Worm (Caenorhabditis elegans) whole organism, L4 larva: ENCODE results near the gene wdr-5.3.

Source experiments
- F10B5.3 ChIP-seq: sonication (generic microtip); optimal IDR thresholded peaks from 2 replicates; lab custom pipeline; 2016; ENCODE audit warnings: mild to moderate bottlenecking, missing genetic modification characterization, missing compliant biosample characterization
- F44E2.7 ChIP-seq: fragments of 200-800 bp; sonication (Bioruptor generic); IDR thresholded peaks from 2 replicates; pipeline ENCODE4 v2.1.2; 2022; ENCODE audit warnings: missing genetic modification characterization, missing compliant biosample characterization
- ZK337.2 ChIP-seq: fragments of 200-800 bp; sonication (Bioruptor generic); IDR thresholded peaks from 2 replicates; pipeline ENCODE4 v1.3.6; 2022; ENCODE audit warnings: missing genetic modification reagents, missing genetic modification characterization, missing compliant biosample characterization
- ZK546.5 ChIP-seq, 2 experiments: sonication (generic microtip); optimal IDR thresholded peaks; 2 replicates each; lab custom pipeline; 2017; ENCODE audit warnings: missing biosample characterization in 2 of 2, missing genetic modification characterization in 2 of 2
- aly-2 ChIP-seq: sonication (generic microtip); optimal IDR thresholded peaks from 2 replicates; lab custom pipeline; 2018; ENCODE audit warnings: missing biosample characterization, missing genetic modification characterization
- arid-1 ChIP-seq: fragments of 200-800 bp; sonication (Bioruptor generic); conservative IDR thresholded peaks from 2 replicates; pipeline ENCODE4 v1.3.6; 2022; ENCODE audit warnings: missing genetic modification reagents, missing genetic modification characterization, missing compliant biosample characterization
- ceh-28 ChIP-seq: fragments of 150-350 bp; optimal IDR thresholded peaks from 2 replicates; lab custom pipeline; 2014; ENCODE audit warnings: missing biosample characterization, missing genetic modification reagents, missing genetic modification characterization
- ceh-32 ChIP-seq: sonication (generic microtip); optimal IDR thresholded peaks from 2 replicates; lab custom pipeline; 2016; ENCODE audit warnings: mild to moderate bottlenecking, missing genetic modification characterization, missing compliant biosample characterization; ENCODE audit not compliant: poor library complexity
- ceh-62 ChIP-seq: sonication (generic microtip); optimal IDR thresholded peaks from 2 replicates; lab custom pipeline; 2017; ENCODE audit warnings: missing biosample characterization, missing genetic modification characterization
- ceh-82 ChIP-seq: sonication (generic microtip); optimal IDR thresholded peaks from 2 replicates; lab custom pipeline; 2017; ENCODE audit warnings: missing biosample characterization, missing genetic modification characterization
- ces-1 ChIP-seq: fragments of 150-350 bp; sonication (generic microtip); optimal IDR thresholded peaks from 4 replicates; lab custom pipeline; 2014; ENCODE audit warnings: missing biosample characterization, missing genetic modification reagents, missing genetic modification characterization
- dmd-6 ChIP-seq: fragments of 200-800 bp; sonication (Bioruptor generic); IDR thresholded peaks from 2 replicates; pipeline ENCODE4 v1.3.6; 2022; ENCODE audit warnings: missing genetic modification reagents, missing genetic modification characterization, missing compliant biosample characterization
- duxl-1 ChIP-seq: sonication (generic microtip); optimal IDR thresholded peaks from 2 replicates; lab custom pipeline; 2016; ENCODE audit warnings: mild to moderate bottlenecking, missing genetic modification characterization, moderate library complexity, missing compliant biosample characterization; ENCODE audit not compliant: poor library complexity
- dve-1 ChIP-seq: sonication (generic microtip); optimal IDR thresholded peaks from 2 replicates; lab custom pipeline; 2017; ENCODE audit warnings: antibody characterized with exemption, mild to moderate bottlenecking, missing genetic modification characterization, missing compliant biosample characterization; ENCODE audit not compliant: insufficient read depth
- egl-43 ChIP-seq: fragments of 200-800 bp; sonication (Bioruptor generic); IDR thresholded peaks from 2 replicates; pipeline ENCODE4 v1.3.6; 2022; ENCODE audit warnings: missing genetic modification reagents, missing genetic modification characterization, missing compliant biosample characterization
- fkh-10 ChIP-seq: fragments of 150-350 bp; optimal IDR thresholded peaks from 2 replicates; lab custom pipeline; 2014; ENCODE audit warnings: missing biosample characterization, missing genetic modification reagents, missing genetic modification characterization
- gei-8 ChIP-seq: fragments of 200-800 bp; sonication (Bioruptor generic); optimal IDR thresholded peaks from 2 replicates; lab custom pipeline; 2018; ENCODE audit warnings: mild to moderate bottlenecking, missing genetic modification characterization, missing compliant biosample characterization
- hlh-30 ChIP-seq: sonication (generic microtip); optimal IDR thresholded peaks from 2 replicates; lab custom pipeline; 2017; ENCODE audit warnings: antibody characterized with exemption, mild to moderate bottlenecking, missing genetic modification characterization, missing compliant biosample characterization; ENCODE audit not compliant: insufficient read depth
- lim-7 ChIP-seq: fragments of 200-800 bp; sonication (Bioruptor generic); IDR thresholded peaks from 2 replicates; pipeline ENCODE4 v1.3.6; 2022; ENCODE audit warnings: missing genetic modification characterization, missing compliant biosample characterization
- lin-1 ChIP-seq: fragments of 200-800 bp; sonication (Bioruptor generic); IDR thresholded peaks from 2 replicates; pipeline ENCODE4 v1.3.6; 2022; ENCODE audit warnings: missing genetic modification reagents, missing genetic modification characterization, missing compliant biosample characterization
- lin-38 ChIP-seq: fragments of 200-800 bp; sonication (Bioruptor generic); IDR thresholded peaks from 2 replicates; pipeline ENCODE4 v1.3.6; 2022; ENCODE audit warnings: missing genetic modification reagents, missing genetic modification characterization, missing compliant biosample characterization
- lin-39 ChIP-seq: fragments of 150-350 bp; optimal IDR thresholded peaks from 2 replicates; lab custom pipeline; 2014; ENCODE audit warnings: missing biosample characterization, missing genetic modification reagents, missing genetic modification characterization
- lir-3 ChIP-seq: sonication (generic microtip); optimal IDR thresholded peaks from 2 replicates; lab custom pipeline; 2016; ENCODE audit warnings: mild to moderate bottlenecking, missing genetic modification characterization, missing compliant biosample characterization
- madf-9 ChIP-seq: fragments of 200-800 bp; sonication (Bioruptor generic); conservative IDR thresholded peaks from 2 replicates; pipeline ENCODE4 v1.3.6; 2022; ENCODE audit warnings: missing genetic modification reagents, missing genetic modification characterization, missing compliant biosample characterization
- mdl-1 ChIP-seq, 2 experiments: fragments of 150-350 bp in 1 of 2; sonication (generic microtip) in 1 of 2; optimal IDR thresholded peaks; 2 replicates each; lab custom pipeline; 2014 to 2017; ENCODE audit warnings: missing biosample characterization in 2 of 2, missing genetic modification characterization in 2 of 2
- mdt-29 ChIP-seq: fragments of 200-800 bp; sonication (Bioruptor generic); IDR thresholded peaks from 2 replicates; pipeline ENCODE4 v1.3.6; 2022; ENCODE audit warnings: missing genetic modification reagents, missing genetic modification characterization, missing compliant biosample characterization
- mep-1 ChIP-seq: fragments of 150-350 bp; sonication (generic microtip); optimal IDR thresholded peaks from 3 replicates; lab custom pipeline; 2014; ENCODE audit warnings: missing biosample characterization, missing genetic modification characterization
- mxl-2 ChIP-seq: fragments of 200-800 bp; sonication (Bioruptor generic); conservative IDR thresholded peaks from 2 replicates; pipeline ENCODE4 v1.3.6; 2022; ENCODE audit warnings: missing genetic modification reagents, missing genetic modification characterization, missing compliant biosample characterization
- mxl-3 ChIP-seq: fragments of 200-800 bp; sonication (Bioruptor generic); optimal IDR thresholded peaks from 2 replicates; lab custom pipeline; 2018; ENCODE audit warnings: mild to moderate bottlenecking, missing genetic modification characterization, missing compliant biosample characterization
- nhr-102 ChIP-seq: sonication (generic microtip); optimal IDR thresholded peaks from 2 replicates; lab custom pipeline; 2016; ENCODE audit warnings: mild to moderate bottlenecking, missing genetic modification characterization, moderate library complexity, missing compliant biosample characterization
- nhr-237 ChIP-seq: sonication (generic microtip); optimal IDR thresholded peaks from 2 replicates; lab custom pipeline; 2017; ENCODE audit warnings: missing biosample characterization, missing genetic modification characterization
- nhr-25 ChIP-seq: sonication (generic microtip); optimal IDR thresholded peaks from 2 replicates; lab custom pipeline; 2017; ENCODE audit warnings: missing genetic modification characterization, mild to moderate bottlenecking, missing compliant biosample characterization, antibody characterized with exemption, moderate library complexity, borderline replicate concordance; ENCODE audit not compliant: insufficient read depth
- nhr-28 ChIP-seq: fragments of 150-350 bp; optimal IDR thresholded peaks from 2 replicates; lab custom pipeline; 2014; ENCODE audit warnings: missing biosample characterization, missing genetic modification characterization
- nhr-48 ChIP-seq: sonication (generic microtip); optimal IDR thresholded peaks from 2 replicates; lab custom pipeline; 2016; ENCODE audit warnings: mild to moderate bottlenecking, missing genetic modification characterization, missing compliant biosample characterization
- pha-4 ChIP-seq, 2 experiments: fragments of 150-350 bp in 1 of 2; fragments of 200-800 bp in 1 of 2; sonication (Bioruptor generic) in 1 of 2; IDR thresholded peaks in 1 of 2; optimal IDR thresholded peaks in 1 of 2; 2 replicates each; pipeline versions ENCODE4 v1.3.6 to Lab custom; 2014 to 2022; ENCODE audit warnings: missing genetic modification characterization in 2 of 2, missing genetic modification reagents in 2 of 2, missing biosample characterization in 1 of 2, missing compliant biosample characterization in 1 of 2
- php-3 ChIP-seq: fragments of 200-800 bp; sonication (Bioruptor generic); IDR thresholded peaks from 2 replicates; pipeline ENCODE4 v1.3.6; 2022; ENCODE audit warnings: missing genetic modification reagents, missing genetic modification characterization, missing compliant biosample characterization
- saeg-2 ChIP-seq: fragments of 200-800 bp; sonication (Bioruptor generic); IDR thresholded peaks from 2 replicates; pipeline ENCODE4 v1.3.6; 2022; ENCODE audit warnings: missing genetic modification reagents, missing genetic modification characterization, missing compliant biosample characterization
- set-16 ChIP-seq: fragments of 200-800 bp; sonication (Bioruptor generic); IDR thresholded peaks from 2 replicates; pipeline ENCODE4 v1.3.6; 2022; ENCODE audit warnings: missing genetic modification reagents, missing genetic modification characterization, missing compliant biosample characterization
- spr-1 ChIP-seq: sonication (generic microtip); optimal IDR thresholded peaks from 2 replicates; lab custom pipeline; 2016; ENCODE audit warnings: mild to moderate bottlenecking, missing genetic modification characterization, missing compliant biosample characterization
- spr-3 ChIP-seq: fragments of 200-800 bp; sonication (Bioruptor generic); optimal IDR thresholded peaks from 2 replicates; lab custom pipeline; 2018; ENCODE audit warnings: mild to moderate bottlenecking, missing genetic modification characterization, missing compliant biosample characterization
- unc-39 ChIP-seq: sonication (generic microtip); optimal IDR thresholded peaks from 2 replicates; lab custom pipeline; 2017; ENCODE audit warnings: missing biosample characterization, missing genetic modification characterization
- vab-7 ChIP-seq: fragments of 200-800 bp; sonication (Bioruptor generic); IDR thresholded peaks from 2 replicates; pipeline ENCODE4 v1.3.6; 2022; ENCODE audit warnings: missing genetic modification reagents, missing genetic modification characterization, missing compliant biosample characterization
- zfp-2 ChIP-seq: sonication (generic microtip); optimal IDR thresholded peaks from 2 replicates; lab custom pipeline; 2016; ENCODE audit warnings: mild to moderate bottlenecking, missing genetic modification characterization, missing compliant biosample characterization
- zip-11 ChIP-seq: fragments of 200-800 bp; sonication (Bioruptor generic); IDR thresholded peaks from 2 replicates; pipeline ENCODE4 v1.3.6; 2022; ENCODE audit warnings: missing genetic modification characterization, missing compliant biosample characterization
- ztf-11 ChIP-seq: fragments of 150-350 bp; optimal IDR thresholded peaks from 2 replicates; lab custom pipeline; 2014; ENCODE audit warnings: missing biosample characterization, missing genetic modification characterization
- ztf-7 ChIP-seq: fragments of 150-350 bp; optimal IDR thresholded peaks from 2 replicates; lab custom pipeline; 2014; ENCODE audit warnings: missing biosample characterization, missing genetic modification characterization

The wdr-5.3 gene

ce11 chrV:10754050-10754449, 17.1 kb downstream of the wdr-5.3 start, which contains the start of gene F28H7.7:
TSS of gene F28H7.7 (minus strand) at chrV:10754150.
- TF ChIP-seq vab-7 (GFP tag; lab: Robert Waterston, UW) (no peak), nhr-48 (tag; lab: Kevin White, UChicago) (no peak), zfp-2 (tag; lab: Kevin White, UChicago) (no peak), madf-9 (GFP tag; lab: Robert Waterston, UW) (no peak), F10B5.3 (tag; lab: Kevin White, UChicago) (no peak), dve-1 (tag; lab: Kevin White, UChicago) (no peak), ceh-28 (tag; lab: Kevin White, UChicago) (no peak), lin-1 (GFP tag; lab: Robert Waterston, UW) (no peak), mxl-2 (GFP tag; lab: Robert Waterston, UW) (no peak), mep-1 (no peak), mdt-29 (no peak), set-16 (GFP tag; lab: Robert Waterston, UW) (no peak), ztf-11 (tag; lab: Kevin White, UChicago) (no peak), nhr-28 (tag; lab: Kevin White, UChicago) (no peak), zip-11 (GFP tag; lab: Robert Waterston, UW) (no peak), ztf-7 (no peak), fkh-10 (GFP tag; lab: Kevin White, UChicago) (no peak)

- TF ChIP-seq spr-3 (GFP tag; lab: Kevin White, UChicago) (no peak), ceh-82 (tag; lab: Kevin White, UChicago) (no peak), ZK546.5 (tag; optimal IDR thresholded peaks at IDR 0.05; lab: Kevin White, UChicago) (no peak), unc-39 (tag; lab: Kevin White, UChicago) (no peak), lim-7 (no peak), dmd-6 (GFP tag; lab: Robert Waterston, UW) (no peak), duxl-1 (no peak), php-3 (GFP tag; lab: Robert Waterston, UW) (no peak), aly-2 (tag; lab: Kevin White, UChicago) (no peak), lin-39 (no peak), vab-7 (GFP tag; lab: Robert Waterston, UW) (no peak), ceh-32 (tag; lab: Kevin White, UChicago) (no peak), mdt-29 (no peak), spr-1 (tag; lab: Kevin White, UChicago) (no peak), pha-4 (GFP tag; IDR thresholded peaks at IDR 0.05; lab: Robert Waterston, UW) (no peak), pha-4 (tag; optimal IDR thresholded peaks at IDR 0.05; lab: Kevin White, UChicago) (no peak), egl-43 (GFP tag; lab: Robert Waterston, UW) (no peak), F44E2.7 (no peak), lir-3 (no peak)
- TF ChIP-seq, all 104 proteins: peak for 0
Observed at ce11 chrV:10756698-10757097, 19.8 kb downstream of the wdr-5.3 start, which contains the start of gene irld-6. TSS of gene irld-6 (minus strand) at chrV:10756798.

ce11 chrV:10757128-10757527, 20.2 kb downstream of the wdr-5.3 start:
- TF ChIP-seq nhr-102 (tag; lab: Kevin White, UChicago) = no peak
- no peak for TF ChIP-seq aly-2 (tag; lab: Kevin White, UChicago)
- TF ChIP-seq dmd-6 (GFP tag; lab: Robert Waterston, UW) = no peak
- peak; percentile 3 for TF ChIP-seq mxl-3
- TF ChIP-seq nhr-237 (tag; lab: Kevin White, UChicago) = no peak
- TF ChIP-seq nhr-25 (tag; lab: Kevin White, UChicago) = peak; percentile 73
- TF ChIP-seq lir-3 = no peak
- TF ChIP-seq hlh-30 (tag; lab: Kevin White, UChicago) = peak; percentile 24
- TF ChIP-seq ceh-62 = no peak
- TF ChIP-seq ceh-32 (tag; lab: Kevin White, UChicago) = no peak
- TF ChIP-seq unc-39 (tag; lab: Kevin White, UChicago) = no peak
- TF ChIP-seq nhr-28 (tag; lab: Kevin White, UChicago) = peak; percentile 8
- TF ChIP-seq mep-1 = peak; percentile 10
- TF ChIP-seq ces-1 (GFP tag; lab: Kevin White, UChicago) = no peak
- TF ChIP-seq saeg-2 = no peak
- no peak for TF ChIP-seq dve-1 (tag; lab: Kevin White, UChicago)
- no peak for TF ChIP-seq gei-8 (GFP tag; lab: Kevin White, UChicago)
- TF ChIP-seq ZK337.2 (GFP tag; lab: Robert Waterston, UW) = no peak
- TF ChIP-seq spr-1 (tag; lab: Kevin White, UChicago) = no peak
- TF ChIP-seq ztf-11 (tag; lab: Kevin White, UChicago) = no peak
- no peak for TF ChIP-seq arid-1
- no peak for TF ChIP-seq lin-38 (GFP tag; lab: Robert Waterston, UW)
- peak in 1 of 2 experiments; percentile 48 for TF ChIP-seq mdl-1 (tag; optimal IDR thresholded peaks at IDR 0.05; lab: Kevin White, UChicago)
